Worm (Caenorhabditis elegans): ENCODE data around the gene pqn-54.

DNA sequence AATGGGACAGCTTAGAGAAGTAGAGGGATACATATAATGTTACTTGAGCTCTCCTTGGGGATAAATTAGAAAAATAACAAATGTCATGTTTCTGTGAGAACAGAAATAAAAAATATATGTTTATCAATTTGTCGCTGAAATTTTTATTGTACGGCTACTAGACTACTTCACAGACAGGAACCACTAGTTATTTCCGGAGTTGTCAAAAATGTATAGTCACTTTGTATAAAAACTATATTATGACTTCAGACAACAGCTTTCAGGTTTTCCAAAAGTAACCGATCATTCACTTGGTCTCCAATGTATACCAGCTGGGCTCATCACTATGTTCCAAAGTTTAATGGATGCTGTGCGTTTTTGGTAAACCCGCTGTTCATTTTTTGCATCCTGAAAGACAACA is 13.5 kb upstream of the pqn-54 start, which contains the start of gene srj-23:
- TF ChIP-seq elt-1 (tag; optimal IDR thresholded peaks at IDR 0.05) = no peak
- no peak for TF ChIP-seq gmeb-1 (tag; optimal IDR thresholded peaks at IDR 0.05)
- TF ChIP-seq ztf-1 (GFP tag; conservative IDR thresholded peaks at IDR 0.05) = no peak
- TF ChIP-seq lin-13 (GFP tag; optimal IDR thresholded peaks at IDR 0.05) = no peak
- no peak for TF ChIP-seq unc-39 (tag; optimal IDR thresholded peaks at IDR 0.05)
- TF ChIP-seq nhr-23 (tag; optimal IDR thresholded peaks at IDR 0.05) = no peak
- no peak for TF ChIP-seq snpc-4 (tag; optimal IDR thresholded peaks at IDR 0.05)

Data from whole organism, L2 larva.